Worm (Caenorhabditis elegans) whole organism, L3 larva: ENCODE results near the gene F38B7.11.

Experiments
- ama-1 ChIP-seq: fragments of 150-350 bp; optimal IDR thresholded peaks from 2 replicates; lab custom pipeline; 2018
- fkh-10 ChIP-seq: sonication (generic microtip); optimal IDR thresholded peaks from 2 replicates; lab custom pipeline; 2017; ENCODE audit warnings: missing biosample characterization, missing genetic modification reagents, missing genetic modification characterization
- mdl-1 ChIP-seq: fragments of 150-350 bp; optimal IDR thresholded peaks from 2 replicates; lab custom pipeline; 2014; ENCODE audit warnings: missing biosample characterization, missing genetic modification characterization
- nhr-11 ChIP-seq: fragments of 150-350 bp; optimal IDR thresholded peaks from 2 replicates; lab custom pipeline; 2014; ENCODE audit warnings: missing biosample characterization, missing genetic modification characterization
- tbx-2 ChIP-seq: sonication (generic microtip); optimal IDR thresholded peaks from 2 replicates; lab custom pipeline; 2016; ENCODE audit warnings: mild to moderate bottlenecking, missing genetic modification characterization, missing compliant biosample characterization

DNA sequence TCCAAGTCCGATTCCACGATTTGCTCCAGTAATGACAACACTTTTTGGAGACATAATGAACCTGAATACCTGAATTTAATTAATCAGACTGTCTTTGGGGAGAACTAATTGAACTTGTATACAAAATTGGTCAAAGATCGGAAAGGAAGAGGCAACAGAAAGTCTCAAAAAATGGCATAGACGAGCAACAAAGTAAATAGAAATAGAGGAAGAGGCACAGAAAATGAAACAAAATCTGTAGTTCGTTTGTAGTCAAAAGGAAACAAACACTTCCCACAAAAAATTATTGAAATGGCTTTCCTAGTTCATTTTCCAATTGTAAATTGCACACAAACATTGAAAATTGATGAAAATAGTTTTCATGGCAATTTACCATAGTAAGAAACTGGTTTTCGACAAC lies 32.2 kb upstream of the F38B7.11 start, which contains the start of gene C55A6.6:
- TF ChIP-seq nhr-11 (tag; lab: Kevin White, UChicago) (no peak), mdl-1 (no peak), fkh-10 (GFP tag; lab: Kevin White, UChicago) (no peak), ama-1 (lab: Kevin White, UChicago) (no peak), tbx-2 (tag; lab: Kevin White, UChicago) (no peak)
